Fruit fly (Drosophila melanogaster): ENCODE data around the gene CG16749.

Gene CG16749

DNA sequence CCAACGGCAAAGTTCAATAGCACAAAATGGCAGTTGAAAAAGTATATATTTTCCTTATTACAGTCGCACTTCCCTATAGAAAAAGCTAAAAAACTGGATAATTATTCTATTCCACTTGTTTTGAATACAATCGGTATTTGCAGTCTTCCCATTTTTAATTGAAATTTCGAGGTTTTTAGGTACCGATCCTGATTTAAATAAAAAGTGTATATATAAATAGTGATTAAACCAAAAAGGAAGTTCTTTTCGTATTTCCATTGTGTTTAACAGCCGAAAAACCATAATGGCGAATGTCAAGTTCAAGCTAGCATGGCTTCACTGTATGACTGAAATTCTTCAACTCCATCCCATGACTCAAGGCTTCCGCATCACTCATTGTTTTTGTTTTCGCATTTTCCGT, 14.9 kb upstream of the CG16749 start (continued):
- TF ChIP-seq ss (GFP tag; optimal IDR thresholded peaks at IDR 0.05) (peak in 1 of 2 experiments; percentile 8), CG8319 (GFP tag; optimal IDR thresholded peaks at IDR 0.05) (no peak), CG32006 (GFP tag; optimal IDR thresholded peaks at IDR 0.05) (peak; percentile 57), Sox15 (GFP tag; optimal IDR thresholded peaks at IDR 0.05) (peak; percentile 23), CG7368 (GFP tag; optimal IDR thresholded peaks at IDR 0.05) (no peak), CG6276 (GFP tag; optimal IDR thresholded peaks at IDR 0.05) (no peak), cyc (GFP tag; optimal IDR thresholded peaks at IDR 0.05) (no peak), net (GFP tag; optimal IDR thresholded peaks at IDR 0.05) (peak; percentile 13), topi (GFP tag; optimal IDR thresholded peaks at IDR 0.05) (peak; percentile 51), esn (GFP tag; optimal IDR thresholded peaks at IDR 0.05) (peak; percentile 61), Lpt (GFP tag; optimal IDR thresholded peaks at IDR 0.05) (no peak), CG10631 (GFP tag; optimal IDR thresholded peaks at IDR 0.05) (peak; percentile 37), pdm3 (GFP tag; optimal IDR thresholded peaks at IDR 0.05) (peak; percentile 67), fd59A (GFP tag; optimal IDR thresholded peaks at IDR 0.05) (peak; percentile 49), Eip75B (GFP tag; optimal IDR thresholded peaks at IDR 0.05) (peak; percentile 17), achi (GFP tag; optimal IDR thresholded peaks at IDR 0.05) (peak; percentile 20), CG6163 (GFP tag; IDR thresholded peaks at IDR 0.05) (peak; percentile 44; the same call in 2 of the 3 replicates), Hr4 (GFP tag; optimal IDR thresholded peaks at IDR 0.05) (peak; percentile 55), CG9139 (GFP tag; optimal IDR thresholded peaks at IDR 0.05) (no peak), Sox14 (GFP tag; optimal IDR thresholded peaks at IDR 0.05) (peak; percentile 44), CG6808 (GFP tag; optimal IDR thresholded peaks at IDR 0.05) (peak; percentile 42)

- TF ChIP-seq lz (GFP tag; optimal IDR thresholded peaks at IDR 0.05) = no peak
- TF ChIP-seq Hr38 (GFP tag; optimal IDR thresholded peaks at IDR 0.05) = no peak
- no peak for TF ChIP-seq fd85E (GFP tag; optimal IDR thresholded peaks at IDR 0.05)
- no peak for TF ChIP-seq Eip93F (GFP tag; optimal IDR thresholded peaks at IDR 0.05)
- TF ChIP-seq topi (GFP tag; optimal IDR thresholded peaks at IDR 0.05) = no peak
- TF ChIP-seq eg (GFP tag; IDR thresholded peaks at IDR 0.05) = 0 out of 3 replicates have a peak, but pooled peaks have one; percentile 26
- TF ChIP-seq CG8119 (GFP tag; IDR thresholded peaks at IDR 0.05) = peak; percentile 32; the same call in 1 of the 3 replicates
- no peak for TF ChIP-seq achi (GFP tag; optimal IDR thresholded peaks at IDR 0.05)
- no peak for TF ChIP-seq CG7368 (GFP tag; optimal IDR thresholded peaks at IDR 0.05)
- TF ChIP-seq CG6792 (GFP tag; optimal IDR thresholded peaks at IDR 0.05) = no peak
- TF ChIP-seq CG16779 (tag; optimal IDR thresholded peaks at IDR 0.05) = no peak
- no peak for TF ChIP-seq acj6 (GFP tag; optimal IDR thresholded peaks at IDR 0.05)
- TF ChIP-seq Smox (GFP tag; optimal IDR thresholded peaks at IDR 0.05) = no peak
- TF ChIP-seq CG8319 (GFP tag; optimal IDR thresholded peaks at IDR 0.05) = no peak
- no peak for TF ChIP-seq Lpt (GFP tag; optimal IDR thresholded peaks at IDR 0.05)
- no peak for TF ChIP-seq net (GFP tag; optimal IDR thresholded peaks at IDR 0.05)
- TF ChIP-seq Sox14 (GFP tag; optimal IDR thresholded peaks at IDR 0.05) = peak; percentile 15
- no peak for TF ChIP-seq Eip78C (GFP tag)
- peak; percentile 2 for TF ChIP-seq dac (GFP tag; optimal IDR thresholded peaks at IDR 0.05)
- no peak for TF ChIP-seq dsx (GFP tag; optimal IDR thresholded peaks at IDR 0.05; ENCODE audit: poor library complexity, severe bottlenecking)
- TF ChIP-seq Gug (GFP tag; IDR thresholded peaks at IDR 0.05) = no peak
- no peak for TF ChIP-seq svp (GFP tag)
- TF ChIP-seq Blimp-1 (GFP tag; optimal IDR thresholded peaks at IDR 0.05) = peak; percentile 96
- no peak for TF ChIP-seq CG10669 (GFP tag; optimal IDR thresholded peaks at IDR 0.05)
- no peak for TF ChIP-seq OdsH (GFP tag; optimal IDR thresholded peaks at IDR 0.05)
- TF ChIP-seq CG10631 (GFP tag; optimal IDR thresholded peaks at IDR 0.05) = no peak
- TF ChIP-seq CG6276 (GFP tag; optimal IDR thresholded peaks at IDR 0.05) = no peak
- no peak for TF ChIP-seq CG11902 (GFP tag; optimal IDR thresholded peaks at IDR 0.05)
- peak; percentile 58; the same call in 2 of the 3 replicates for TF ChIP-seq CG6163 (GFP tag; IDR thresholded peaks at IDR 0.05)
These were observed 14.2 kb upstream of the CG16749 start for dm6 chr3R:9345904-9346303.

Measured in whole organism, prepupa.